Worm (Caenorhabditis elegans) whole organism, early embryonic: ENCODE data around the gene C07A12.18.

ENCODE experiments used
- B0310.2 ChIP-seq: sonication (generic microtip); optimal IDR thresholded peaks from 2 replicates; lab custom pipeline; 2016; ENCODE audit warnings: mild to moderate bottlenecking, missing genetic modification characterization, missing compliant biosample characterization
- F13C5.2 ChIP-seq: sonication (generic microtip); optimal IDR thresholded peaks from 2 replicates; lab custom pipeline; 2017; ENCODE audit warnings: mild to moderate bottlenecking, missing genetic modification characterization, inconsistent platforms, missing compliant biosample characterization
- aly-1 ChIP-seq: sonication (generic microtip); optimal IDR thresholded peaks from 2 replicates; lab custom pipeline; 2016; ENCODE audit warnings: missing genetic modification characterization, missing compliant biosample characterization
- ama-1 ChIP-seq: fragments of 150-350 bp; optimal IDR thresholded peaks from 2 replicates; lab custom pipeline; 2014
- ceh-13 ChIP-seq: fragments of 200-800 bp; sonication (Bioruptor generic); optimal IDR thresholded peaks from 2 replicates; lab custom pipeline; 2018; ENCODE audit warnings: mild to moderate bottlenecking, missing genetic modification characterization, missing compliant biosample characterization
- ceh-36 ChIP-seq: sonication (generic microtip); optimal IDR thresholded peaks from 2 replicates; lab custom pipeline; 2016; ENCODE audit warnings: missing genetic modification characterization, inconsistent platforms, missing compliant biosample characterization
- ets-7 ChIP-seq: sonication (generic microtip); optimal IDR thresholded peaks from 2 replicates; lab custom pipeline; 2016; ENCODE audit warnings: missing genotype, missing genetic modification characterization, missing compliant biosample characterization
- flt-1 ChIP-seq: fragments of 200-800 bp; sonication (Bioruptor generic); IDR thresholded peaks from 2 replicates; pipeline ENCODE4 v1.3.6; 2022; ENCODE audit warnings: missing genetic modification characterization, missing compliant biosample characterization
- hmbx-1 ChIP-seq: sonication (generic microtip); optimal IDR thresholded peaks from 2 replicates; lab custom pipeline; 2016; ENCODE audit warnings: mild to moderate bottlenecking, missing genetic modification characterization, missing compliant biosample characterization
- hmg-4 ChIP-seq: fragments of 200-800 bp; sonication (Bioruptor generic); optimal IDR thresholded peaks from 2 replicates; lab custom pipeline; 2018; ENCODE audit warnings: mild to moderate bottlenecking, missing genetic modification characterization, missing compliant biosample characterization
- hnd-1 ChIP-seq: sonication (generic microtip); optimal IDR thresholded peaks from 2 replicates; lab custom pipeline; 2016; ENCODE audit warnings: missing genetic modification characterization, missing compliant biosample characterization
- pes-1 ChIP-seq: fragments of 200-800 bp; sonication (Bioruptor generic); IDR thresholded peaks from 2 replicates; pipeline ENCODE4 v1.3.6; 2022; ENCODE audit warnings: missing genetic modification reagents, missing genetic modification characterization, missing compliant biosample characterization
- scrt-1 ChIP-seq: fragments of 200-800 bp; sonication (Bioruptor generic); IDR thresholded peaks from 2 replicates; pipeline ENCODE4 v1.3.6; 2022; ENCODE audit warnings: missing genetic modification characterization, missing compliant biosample characterization
- sea-1 ChIP-seq: fragments of 200-800 bp; sonication (Bioruptor generic); conservative IDR thresholded peaks from 2 replicates; pipeline ENCODE4 v1.3.6; 2022; ENCODE audit warnings: missing genetic modification characterization, missing compliant biosample characterization
- tbx-11 ChIP-seq: fragments of 200-800 bp; sonication (Bioruptor generic); IDR thresholded peaks from 2 replicates; pipeline ENCODE4 v1.3.6; 2022; ENCODE audit warnings: missing genetic modification characterization, missing compliant biosample characterization
- tbx-37 ChIP-seq: fragments of 200-800 bp; sonication (Bioruptor generic); conservative IDR thresholded peaks from 2 replicates; pipeline ENCODE4 v1.3.6; 2022; ENCODE audit warnings: missing genetic modification reagents, missing genetic modification characterization, missing compliant biosample characterization
- tra-4 ChIP-seq: sonication (generic microtip); optimal IDR thresholded peaks from 2 replicates; lab custom pipeline; 2017; ENCODE audit warnings: missing genetic modification characterization, missing compliant biosample characterization

Gene C07A12.18

ce11 chrX:4523887-4524350 is 25.8 kb downstream of the C07A12.18 start, which contains the start of gene pdi-2:
pdi-2 (plus strand) TSS chrX:4524155.
- TF ChIP-seq B0310.2 (tag; lab: Kevin White, UChicago) (peak; percentile 71), flt-1 (peak; percentile 40; the same call in 1 of the 2 replicates), sea-1 (GFP tag; lab: Robert Waterston, UW) (0 out of 2 replicates have a peak, but pooled peaks have one; percentile 20), aly-1 (tag; lab: Kevin White, UChicago) (no peak), hmg-4 (GFP tag; lab: Kevin White, UChicago) (peak; percentile 90), hnd-1 (tag; lab: Kevin White, UChicago) (no peak), pes-1 (GFP tag; lab: Robert Waterston, UW) (peak; percentile 46), tbx-11 (GFP tag; lab: Robert Waterston, UW) (no peak), F13C5.2 (peak; percentile 76), ama-1 (lab: Kevin White, UChicago) (peak; percentile 32), ets-7 (tag; lab: Kevin White, UChicago) (no peak), scrt-1 (GFP tag; lab: Robert Waterston, UW) (peak; percentile 53; the same call in 1 of the 2 replicates), tbx-37 (GFP tag; lab: Robert Waterston, UW) (0 out of 2 replicates have a peak, but pooled peaks have one; percentile 36)

- TF ChIP-seq hmbx-1 (no peak), sea-1 (GFP tag; lab: Robert Waterston, UW) (no peak), pes-1 (GFP tag; lab: Robert Waterston, UW) (no peak), B0310.2 (tag; lab: Kevin White, UChicago) (no peak), scrt-1 (GFP tag; lab: Robert Waterston, UW) (no peak), ama-1 (lab: Kevin White, UChicago) (no peak), F13C5.2 (no peak), aly-1 (tag; lab: Kevin White, UChicago) (no peak), ceh-36 (tag; lab: Kevin White, UChicago) (no peak), ceh-13 (no peak), tbx-37 (GFP tag; lab: Robert Waterston, UW) (no peak), hmg-4 (GFP tag; lab: Kevin White, UChicago) (no peak), flt-1 (no peak), hnd-1 (tag; lab: Kevin White, UChicago) (no peak), tra-4 (tag; lab: Kevin White, UChicago) (no peak), tbx-11 (GFP tag; lab: Robert Waterston, UW) (no peak), ets-7 (tag; lab: Kevin White, UChicago) (no peak)
These were observed 26.4 kb downstream of the C07A12.18 start for ce11 chrX:4523315-4523714.

ce11 chrX:4521837-4522816 is 27.6 kb downstream of the C07A12.18 start, which contains the start of gene C07A12.7:
C07A12.7 (minus strand) TSS chrX:4522144.
- TF ChIP-seq hmg-4 (GFP tag; lab: Kevin White, UChicago) (peak; percentile 32), ets-7 (tag; lab: Kevin White, UChicago) (no peak), tbx-11 (GFP tag; lab: Robert Waterston, UW) (0 out of 2 replicates have a peak, but pooled peaks have one; percentile 39)

- no peak for TF ChIP-seq pes-1 (GFP tag; lab: Robert Waterston, UW)
- TF ChIP-seq ama-1 (lab: Kevin White, UChicago), result no peak
- TF ChIP-seq F13C5.2, result no peak
- no peak for TF ChIP-seq ceh-13
- no peak for TF ChIP-seq ceh-36 (tag; lab: Kevin White, UChicago)
- TF ChIP-seq B0310.2 (tag; lab: Kevin White, UChicago), result no peak
- no peak for TF ChIP-seq hnd-1 (tag; lab: Kevin White, UChicago)
- TF ChIP-seq ets-7 (tag; lab: Kevin White, UChicago), result no peak
- no peak for TF ChIP-seq aly-1 (tag; lab: Kevin White, UChicago)
- no peak for TF ChIP-seq hmg-4 (GFP tag; lab: Kevin White, UChicago)
- TF ChIP-seq scrt-1 (GFP tag; lab: Robert Waterston, UW), result no peak
- TF ChIP-seq sea-1 (GFP tag; lab: Robert Waterston, UW), result no peak
- TF ChIP-seq tbx-11 (GFP tag; lab: Robert Waterston, UW), result no peak
- TF ChIP-seq flt-1, result no peak
These were observed 28.5 kb downstream of the C07A12.18 start for ce11 chrX:4521166-4521565.

- TF ChIP-seq sea-1 (GFP tag; lab: Robert Waterston, UW), result no peak
- TF ChIP-seq hmg-4 (GFP tag; lab: Kevin White, UChicago), result no peak
- no peak for TF ChIP-seq ceh-13
- TF ChIP-seq scrt-1 (GFP tag; lab: Robert Waterston, UW), result no peak
- no peak for TF ChIP-seq hmbx-1
- TF ChIP-seq ama-1 (lab: Kevin White, UChicago), result no peak
- no peak for TF ChIP-seq hnd-1 (tag; lab: Kevin White, UChicago)
- no peak for TF ChIP-seq ceh-36 (tag; lab: Kevin White, UChicago)
- TF ChIP-seq B0310.2 (tag; lab: Kevin White, UChicago), result no peak
These were observed 29.7 kb downstream of the C07A12.18 start for ce11 chrX:4519968-4520367.

ce11 chrX:4516758-4517157 is 32.9 kb downstream of the C07A12.18 start:
- TF ChIP-seq hmbx-1 (no peak), flt-1 (no peak), sea-1 (GFP tag; lab: Robert Waterston, UW) (no peak), hmg-4 (GFP tag; lab: Kevin White, UChicago) (no peak), hnd-1 (tag; lab: Kevin White, UChicago) (no peak), F13C5.2 (no peak), B0310.2 (tag; lab: Kevin White, UChicago) (no peak), ceh-36 (tag; lab: Kevin White, UChicago) (no peak), pes-1 (GFP tag; lab: Robert Waterston, UW) (no peak), ama-1 (lab: Kevin White, UChicago) (no peak), ceh-13 (no peak), aly-1 (tag; lab: Kevin White, UChicago) (no peak), scrt-1 (GFP tag; lab: Robert Waterston, UW) (no peak), tbx-11 (GFP tag; lab: Robert Waterston, UW) (no peak), tbx-37 (GFP tag; lab: Robert Waterston, UW) (no peak), tra-4 (tag; lab: Kevin White, UChicago) (no peak), ets-7 (tag; lab: Kevin White, UChicago) (no peak)
